Worm (Caenorhabditis elegans): ENCODE data around the gene Y49E10.4.

Y49E10.4 gene

ce11 chrIII:12420256-12420655 lies 36.6 kb upstream of the Y49E10.4 start:
- no peak for TF ChIP-seq pag-3 (tag; optimal IDR thresholded peaks at IDR 0.05; ENCODE audit: borderline replicate concordance, insufficient read depth)
- TF ChIP-seq ceh-88 (GFP tag; IDR thresholded peaks at IDR 0.05): no peak
- no peak for TF ChIP-seq nhr-19 (GFP tag; conservative IDR thresholded peaks at IDR 0.05)
- no peak for TF ChIP-seq mep-1 (tag; optimal IDR thresholded peaks at IDR 0.05)
- no peak for TF ChIP-seq pqm-1 (tag; optimal IDR thresholded peaks at IDR 0.05)
- TF ChIP-seq unc-98 (GFP tag; IDR thresholded peaks at IDR 0.05): no peak
- TF ChIP-seq jun-1 (tag; optimal IDR thresholded peaks at IDR 0.05): no peak
- no peak for TF ChIP-seq isw-1 (GFP tag; IDR thresholded peaks at IDR 0.05)
- TF ChIP-seq fos-1 (tag; optimal IDR thresholded peaks at IDR 0.05): no peak
- TF ChIP-seq tlp-1 (tag; optimal IDR thresholded peaks at IDR 0.05): no peak
- no peak for TF ChIP-seq lir-3 (tag; optimal IDR thresholded peaks at IDR 0.05; ENCODE audit: poor library complexity)
- TF ChIP-seq irx-1 (tag; optimal IDR thresholded peaks at IDR 0.05): no peak
- TF ChIP-seq fkh-4 (tag; optimal IDR thresholded peaks at IDR 0.05; ENCODE audit: borderline replicate concordance): no peak
- no peak for TF ChIP-seq unc-62 (GFP tag; optimal IDR thresholded peaks at IDR 0.05)
- TF ChIP-seq sptf-1 (tag; optimal IDR thresholded peaks at IDR 0.05): no peak
- TF ChIP-seq nhr-12 (tag; optimal IDR thresholded peaks at IDR 0.05): no peak
- no peak for TF ChIP-seq lin-39 (tag; optimal IDR thresholded peaks at IDR 0.05)
- TF ChIP-seq nhr-85 (tag): no peak

- TF ChIP-seq efl-1 (optimal IDR thresholded peaks at IDR 0.05) (no peak), efl-1 (GFP tag; optimal IDR thresholded peaks at IDR 0.05 in 1 of 2) (peak in 1 of 2 experiments; percentile 81), ceh-90 (tag; optimal IDR thresholded peaks at IDR 0.05) (no peak)
Measured at ce11 chrIII:12414533-12414932, 30.9 kb upstream of the Y49E10.4 start.

ce11 chrIII:12411668-12412067 lies 28.1 kb upstream of the Y49E10.4 start:
- TF ChIP-seq nhr-85 (tag) (no peak), fos-1 (tag; optimal IDR thresholded peaks at IDR 0.05) (no peak), mef-2 (tag; optimal IDR thresholded peaks at IDR 0.05) (no peak), C16A3.4 (tag; optimal IDR thresholded peaks at IDR 0.05) (no peak), nhr-19 (GFP tag; conservative IDR thresholded peaks at IDR 0.05) (no peak), fkh-10 (GFP tag; optimal IDR thresholded peaks at IDR 0.05) (no peak), lin-35 (GFP tag; optimal IDR thresholded peaks at IDR 0.05) (no peak), ceh-88 (GFP tag; IDR thresholded peaks at IDR 0.05) (no peak), mep-1 (tag; optimal IDR thresholded peaks at IDR 0.05) (no peak), nhr-28 (tag; optimal IDR thresholded peaks at IDR 0.05) (no peak), elt-3 (tag; optimal IDR thresholded peaks at IDR 0.05) (no peak), nhr-12 (tag; optimal IDR thresholded peaks at IDR 0.05) (no peak), dsc-1 (tag; optimal IDR thresholded peaks at IDR 0.05) (no peak), xbp-1 (tag; optimal IDR thresholded peaks at IDR 0.05) (no peak), mdl-1 (tag; optimal IDR thresholded peaks at IDR 0.05) (no peak), mab-9 (GFP tag; IDR thresholded peaks at IDR 0.05) (no peak), unc-86 (tag; optimal IDR thresholded peaks at IDR 0.05) (no peak), F16B12.6 (tag; optimal IDR thresholded peaks at IDR 0.05) (no peak), nhr-47 (tag; optimal IDR thresholded peaks at IDR 0.05) (no peak), nhr-77 (tag; optimal IDR thresholded peaks at IDR 0.05) (no peak)

ce11 chrIII:12411059-12411458 lies 27.4 kb upstream of the Y49E10.4 start:
- TF ChIP-seq hpl-2 (GFP tag; optimal IDR thresholded peaks at IDR 0.05) (no peak), egl-27 (tag; optimal IDR thresholded peaks at IDR 0.05) (no peak), isw-1 (GFP tag; IDR thresholded peaks at IDR 0.05) (no peak), hlh-17 (GFP tag; optimal IDR thresholded peaks at IDR 0.05; ENCODE audit: borderline replicate concordance) (no peak), grh-1 (GFP tag; IDR thresholded peaks at IDR 0.05) (no peak), sup-37 (GFP tag; optimal IDR thresholded peaks at IDR 0.05) (no peak), tbx-2 (tag; optimal IDR thresholded peaks at IDR 0.05) (no peak), Y116A8C.19 (tag; optimal IDR thresholded peaks at IDR 0.05; ENCODE audit: borderline replicate concordance) (no peak), nhr-47 (tag; optimal IDR thresholded peaks at IDR 0.05) (no peak), unc-30 (tag; optimal IDR thresholded peaks at IDR 0.05) (no peak), dsc-1 (tag; optimal IDR thresholded peaks at IDR 0.05) (no peak)

All from whole organism, L1 larva.